Worm (Caenorhabditis elegans) whole organism, late embryonic: ENCODE measurements around the gene F55B11.5.

Experiments
- F13H6.1 ChIP-seq: sonication (generic microtip); optimal IDR thresholded peaks from 2 replicates; lab custom pipeline; 2016; ENCODE audit warnings: missing genetic modification characterization, missing compliant biosample characterization
- Y22D7AL.16 ChIP-seq: sonication (generic microtip); optimal IDR thresholded peaks from 2 replicates; lab custom pipeline; 2016; ENCODE audit warnings: missing genetic modification characterization, missing compliant biosample characterization
- elt-2 ChIP-seq: sonication (generic microtip); optimal IDR thresholded peaks from 2 replicates; lab custom pipeline; 2016; ENCODE audit warnings: missing genetic modification reagents, missing genetic modification characterization, missing compliant biosample characterization
- pag-3 ChIP-seq: sonication (generic microtip); optimal IDR thresholded peaks from 2 replicates; lab custom pipeline; 2016; ENCODE audit warnings: missing compliant biosample characterization, missing genetic modification characterization, borderline replicate concordance
- pax-1 ChIP-seq: fragments of 150-350 bp; optimal IDR thresholded peaks from 2 replicates; lab custom pipeline; 2014; ENCODE audit warnings: missing biosample characterization, missing genetic modification characterization

ce11 chrIV:14408569-14408968, 18.9 kb upstream of the F55B11.5 start:
- TF ChIP-seq pax-1 (tag; lab: Kevin White, UChicago) (no peak), F13H6.1 (no peak), elt-2 (tag; lab: Kevin White, UChicago) (no peak), Y22D7AL.16 (no peak), pag-3 (no peak)
